Fruit fly (Drosophila melanogaster) whole organism, embryonic: ENCODE data around the gene Nasp.

Experiments used
- Aef1 ChIP-seq: fragments of 200-800 bp; sonication (Bioruptor generic); IDR thresholded peaks from 3 replicates; pipeline ENCODE4 v1.3.6; 2022; ENCODE audit warnings: missing biosample characterization, missing genetic modification characterization
- BEAF-32 ChIP-seq: fragments of 200-800 bp; sonication (Bioruptor generic); optimal IDR thresholded peaks from 3 replicates; lab custom pipeline; 2017; ENCODE audit warnings: missing biosample characterization, missing genetic modification characterization, mild to moderate bottlenecking, moderate library complexity, missing genetic modification reagents
- CG10274 ChIP-seq: fragments of 200-800 bp; sonication (Bioruptor generic); optimal IDR thresholded peaks from 3 replicates; lab custom pipeline; 2017; ENCODE audit warnings: missing biosample characterization, mild to moderate bottlenecking, missing genetic modification characterization
- CG10543 ChIP-seq: fragments of 200-800 bp; sonication (Bioruptor generic); optimal IDR thresholded peaks from 3 replicates; lab custom pipeline; 2017; ENCODE audit warnings: missing biosample characterization, mild to moderate bottlenecking, missing genetic modification characterization, moderate library complexity
- CG11504 ChIP-seq: fragments of 200-800 bp; sonication (Bioruptor generic); optimal IDR thresholded peaks from 3 replicates; lab custom pipeline; 2019; ENCODE audit warnings: missing biosample characterization, mild to moderate bottlenecking, missing genetic modification characterization, moderate library complexity
- CG12071 ChIP-seq: fragments of 200-800 bp; sonication (Bioruptor generic); optimal IDR thresholded peaks from 3 replicates; lab custom pipeline; 2018; ENCODE audit warnings: missing biosample characterization, mild to moderate bottlenecking, missing genetic modification characterization
- CG12391 ChIP-seq: fragments of 200-800 bp; sonication (Bioruptor generic); optimal IDR thresholded peaks from 3 replicates; lab custom pipeline; 2018; ENCODE audit warnings: missing biosample characterization, mild to moderate bottlenecking, missing genetic modification characterization, moderate library complexity
- CG14014 ChIP-seq: fragments of 200-800 bp; sonication (Bioruptor generic); IDR thresholded peaks from 2 replicates; pipeline ENCODE4 v1.3.6; 2022; ENCODE audit warnings: missing biosample characterization, missing genetic modification characterization
- CG15073 ChIP-seq: fragments of 200-800 bp; sonication (Bioruptor generic); optimal IDR thresholded peaks from 2 replicates; lab custom pipeline; 2016; ENCODE audit warnings: missing biosample characterization, missing genetic modification characterization
- CG17385 ChIP-seq: fragments of 200-800 bp; sonication (Bioruptor generic); optimal IDR thresholded peaks from 3 replicates; lab custom pipeline; 2018; ENCODE audit warnings: missing biosample characterization, mild to moderate bottlenecking, missing genetic modification characterization
- CG17568 ChIP-seq: fragments of 200-800 bp; sonication (Bioruptor generic); optimal IDR thresholded peaks from 2 replicates; lab custom pipeline; 2018; ENCODE audit warnings: missing biosample characterization, mild to moderate bottlenecking, missing genetic modification characterization, moderate library complexity
- CG18011 ChIP-seq: fragments of 200-800 bp; sonication (Bioruptor generic); optimal IDR thresholded peaks from 2 replicates; lab custom pipeline; 2017; ENCODE audit warnings: missing biosample characterization, missing genetic modification characterization, mild to moderate bottlenecking, moderate library complexity, missing genotype
- CG30431 ChIP-seq: fragments of 200-800 bp; sonication (Bioruptor generic); optimal IDR thresholded peaks from 2 replicates; lab custom pipeline; 2017; ENCODE audit warnings: missing biosample characterization, missing genetic modification characterization
- CG3065 ChIP-seq: fragments of 200-800 bp; sonication (Bioruptor generic); optimal IDR thresholded peaks from 2 replicates; lab custom pipeline; 2016; ENCODE audit warnings: missing biosample characterization, missing genetic modification characterization
- CG42726 ChIP-seq: fragments of 200-800 bp; sonication (Bioruptor generic); IDR thresholded peaks from 2 replicates; pipeline ENCODE4 v1.3.6; 2022; ENCODE audit warnings: missing biosample characterization, missing genetic modification characterization; ENCODE audit not compliant: partially characterized antibody
- CG4424 ChIP-seq: fragments of 200-800 bp; sonication (Bioruptor generic); optimal IDR thresholded peaks from 3 replicates; lab custom pipeline; 2016; ENCODE audit warnings: missing biosample characterization, missing genetic modification characterization
- CG4820 ChIP-seq: fragments of 200-800 bp; sonication (Bioruptor generic); optimal IDR thresholded peaks from 3 replicates; lab custom pipeline; 2016; ENCODE audit warnings: missing biosample characterization, missing genetic modification characterization
- CG6654 ChIP-seq: fragments of 200-800 bp; sonication (Bioruptor generic); optimal IDR thresholded peaks from 2 replicates; lab custom pipeline; 2017; ENCODE audit warnings: missing biosample characterization, mild to moderate bottlenecking, missing genetic modification characterization
- CG7745 ChIP-seq: fragments of 200-800 bp; sonication (Bioruptor generic); optimal IDR thresholded peaks from 2 replicates; lab custom pipeline; 2018; ENCODE audit warnings: missing biosample characterization, mild to moderate bottlenecking, missing genetic modification characterization, moderate library complexity
- CG9727 ChIP-seq: fragments of 200-800 bp; sonication (Bioruptor generic); optimal IDR thresholded peaks from 3 replicates; lab custom pipeline; 2017; ENCODE audit warnings: missing biosample characterization, mild to moderate bottlenecking, missing genetic modification characterization
- CTCF ChIP-seq: fragments of 200-800 bp; sonication (Bioruptor generic); optimal IDR thresholded peaks from 2 replicates; lab custom pipeline; 2017; ENCODE audit warnings: missing biosample characterization, mild to moderate bottlenecking, missing genetic modification characterization, moderate library complexity
- Dp ChIP-seq: fragments of 200-800 bp; sonication (Bioruptor generic); optimal IDR thresholded peaks from 2 replicates; lab custom pipeline; 2018; ENCODE audit warnings: missing biosample characterization, mild to moderate bottlenecking, missing genetic modification characterization, moderate library complexity
- Fer2 ChIP-seq: fragments of 200-800 bp; sonication (Bioruptor generic); optimal IDR thresholded peaks from 2 replicates; lab custom pipeline; 2018; ENCODE audit warnings: missing biosample characterization, mild to moderate bottlenecking, missing genetic modification characterization, moderate library complexity
- Hey ChIP-seq: fragments of 200-800 bp; sonication (Bioruptor generic); optimal IDR thresholded peaks from 3 replicates; lab custom pipeline; 2018; ENCODE audit warnings: missing biosample characterization, mild to moderate bottlenecking, missing genetic modification characterization
- Hmr ChIP-seq: fragments of 200-800 bp; sonication (Bioruptor generic); optimal IDR thresholded peaks from 3 replicates; lab custom pipeline; 2017; ENCODE audit warnings: mild to moderate bottlenecking, missing biosample characterization, missing genetic modification reagents, missing genetic modification characterization
- Hsf ChIP-seq: fragments of 200-800 bp; sonication (Bioruptor generic); optimal IDR thresholded peaks from 3 replicates; lab custom pipeline; 2016; ENCODE audit warnings: missing biosample characterization, missing genetic modification characterization
- Oaz ChIP-seq: fragments of 200-800 bp; sonication (Bioruptor generic); IDR thresholded peaks from 2 replicates; pipeline ENCODE4 v1.3.6; 2022; ENCODE audit warnings: missing biosample characterization, missing genetic modification characterization
- Six4 ChIP-seq: fragments of 200-800 bp; sonication (Bioruptor generic); optimal IDR thresholded peaks from 2 replicates; lab custom pipeline; 2016; ENCODE audit warnings: missing biosample characterization, missing genetic modification characterization
- Taf1 ChIP-seq: fragments of 200-800 bp; sonication (Bioruptor generic); IDR thresholded peaks from 2 replicates; pipeline ENCODE4 v1.3.6; 2022; ENCODE audit warnings: missing biosample characterization, missing genetic modification characterization
- Trl ChIP-seq, 3 experiments: fragments of >200 bp in 2 of 3; fragments of 200-800 bp in 1 of 3; sonication (Bioruptor generic) in 1 of 3; optimal IDR thresholded peaks; 2 replicates in 1 of 3; 3 replicates in 2 of 3; lab custom pipeline; 2016 to 2017; ENCODE audit warnings: missing biosample characterization in 1 of 3, missing genetic modification characterization in 1 of 3
- ab ChIP-seq: fragments of 200-800 bp; sonication (Bioruptor generic); optimal IDR thresholded peaks from 2 replicates; lab custom pipeline; 2016; ENCODE audit warnings: missing biosample characterization, missing genetic modification characterization
- ara ChIP-seq: fragments of 200-800 bp; sonication (Bioruptor generic); IDR thresholded peaks from 2 replicates; pipeline ENCODE4 v1.3.6; 2022; ENCODE audit warnings: missing biosample characterization, missing genetic modification characterization
- ato ChIP-seq: fragments of 200-800 bp; sonication (Bioruptor generic); IDR thresholded peaks from 2 replicates; pipeline ENCODE4 v1.3.6; 2022; ENCODE audit warnings: missing biosample characterization, missing genetic modification characterization; ENCODE audit not compliant: partially characterized antibody
- da ChIP-seq: fragments of 200-800 bp; sonication (Bioruptor generic); optimal IDR thresholded peaks from 2 replicates; lab custom pipeline; 2016; ENCODE audit warnings: missing biosample characterization, missing genetic modification characterization
- danr ChIP-seq: fragments of 200-800 bp; sonication (Bioruptor generic); IDR thresholded peaks from 2 replicates; pipeline ENCODE4 v1.3.6; 2022; ENCODE audit warnings: missing biosample characterization, missing genetic modification characterization
- disco-r ChIP-seq: fragments of 200-800 bp; sonication (Bioruptor generic); optimal IDR thresholded peaks from 2 replicates; lab custom pipeline; 2016; ENCODE audit warnings: missing biosample characterization, missing genetic modification characterization
- grn ChIP-seq: fragments of 200-800 bp; sonication (Bioruptor generic); optimal IDR thresholded peaks from 3 replicates; lab custom pipeline; 2017; ENCODE audit warnings: missing biosample characterization, missing genetic modification characterization
- inv ChIP-seq: fragments of 200-800 bp; sonication (Bioruptor generic); IDR thresholded peaks from 2 replicates; pipeline ENCODE4 v1.3.6; 2022; ENCODE audit warnings: missing biosample characterization, missing genetic modification characterization; ENCODE audit not compliant: partially characterized antibody
- nerfin-1 ChIP-seq: fragments of 200-800 bp; sonication (Bioruptor generic); optimal IDR thresholded peaks from 3 replicates; lab custom pipeline; 2019; ENCODE audit warnings: missing biosample characterization, mild to moderate bottlenecking, missing genetic modification characterization, moderate library complexity
- onecut ChIP-seq: fragments of 200-800 bp; sonication (Bioruptor generic); IDR thresholded peaks from 2 replicates; pipeline ENCODE4 v1.3.6; 2022; ENCODE audit warnings: missing biosample characterization, missing genetic modification characterization
- org-1 ChIP-seq: fragments of 200-800 bp; sonication (Bioruptor generic); optimal IDR thresholded peaks from 2 replicates; lab custom pipeline; 2017; ENCODE audit warnings: missing biosample characterization, missing genetic modification characterization
- pho ChIP-seq: fragments of 200-800 bp; sonication (Bioruptor generic); optimal IDR thresholded peaks from 2 replicates; lab custom pipeline; 2016; ENCODE audit warnings: missing biosample characterization, missing genetic modification characterization
- slou ChIP-seq: fragments of 200-800 bp; sonication (Bioruptor generic); optimal IDR thresholded peaks from 3 replicates; lab custom pipeline; 2016; ENCODE audit warnings: missing biosample characterization, missing genetic modification characterization
- tap ChIP-seq: fragments of 200-800 bp; optimal IDR thresholded peaks from 3 replicates; lab custom pipeline; 2019; ENCODE audit warnings: missing biosample characterization, mild to moderate bottlenecking, missing genetic modification characterization, moderate library complexity
- tll ChIP-seq, 2 experiments: fragments of 200-800 bp in 1 of 2; fragments of >200 bp in 1 of 2; sonication (Bioruptor generic) in 1 of 2; optimal IDR thresholded peaks; 2 replicates each; lab custom pipeline; 2017 to 2019; ENCODE audit warnings: missing biosample characterization in 2 of 2, missing genetic modification characterization in 2 of 2, mild to moderate bottlenecking in 1 of 2, moderate library complexity in 1 of 2
- trh ChIP-seq: fragments of 200-800 bp; sonication (Bioruptor generic); optimal IDR thresholded peaks from 2 replicates; lab custom pipeline; 2016; ENCODE audit warnings: missing biosample characterization, missing genetic modification characterization
- tup ChIP-seq: fragments of 200-800 bp; sonication (Bioruptor generic); optimal IDR thresholded peaks from 2 replicates; lab custom pipeline; 2016; ENCODE audit warnings: missing biosample characterization, mild to moderate bottlenecking, missing genetic modification characterization, moderate library complexity
- tx ChIP-seq: fragments of 200-800 bp; sonication (Bioruptor generic); optimal IDR thresholded peaks from 2 replicates; lab custom pipeline; 2016; ENCODE audit warnings: missing biosample characterization, missing genetic modification characterization
- vnd ChIP-seq: fragments of 200-800 bp; sonication (Bioruptor generic); IDR thresholded peaks from 3 replicates; pipeline ENCODE4 v1.3.6; 2022; ENCODE audit warnings: missing biosample characterization, missing genetic modification characterization; ENCODE audit not compliant: partially characterized antibody

The Nasp gene

dm6 chr3R:8731597-8732263, 15.9 kb upstream of the Nasp start, which contains the start of the genes M1BP and CG8202 (continued):
- no peak for TF ChIP-seq ato
- TF ChIP-seq danr, result peak; percentile 63
- peak; percentile 85 for TF ChIP-seq CG30431
- TF ChIP-seq disco-r, result no peak
- peak; percentile 86 for TF ChIP-seq Six4 (GFP tag; lab: Kevin White, UChicago)
- no peak for TF ChIP-seq CG12071
- peak; percentile 60 for TF ChIP-seq Hsf (GFP tag; lab: Kevin White, UChicago)
- TF ChIP-seq da, result no peak
- peak; percentile 79 for TF ChIP-seq CG6654 (GFP tag; lab: Kevin White, UChicago)
- no peak for TF ChIP-seq grn
- TF ChIP-seq Taf1 (GFP tag; lab: Robert Waterston, UW), result peak; percentile 8; the same call in 1 of the 2 replicates
- peak; percentile 77 for TF ChIP-seq trh
- TF ChIP-seq CG10543, result peak; percentile 96
- TF ChIP-seq org-1, result peak; percentile 71
- TF ChIP-seq CG9727 (GFP tag; lab: Kevin White, UChicago), result peak; percentile 96
- TF ChIP-seq tll (GFP tag; optimal IDR thresholded peaks at IDR 0.05; lab: Kevin White, UChicago), result no peak
- no peak for TF ChIP-seq Trl (optimal IDR thresholded peaks at IDR 0.05; lab: Kevin White, UChicago)
- TF ChIP-seq Trl (GFP tag; optimal IDR thresholded peaks at IDR 0.05; lab: Kevin White, UChicago), result peak; percentile 34
- TF ChIP-seq Oaz, result no peak
- TF ChIP-seq Fer2 (tag; lab: Kevin White, UChicago), result peak; percentile 85
- TF ChIP-seq CG17568 (GFP tag; lab: Kevin White, UChicago), result no peak
- peak; percentile 93 for TF ChIP-seq CG11504
- TF ChIP-seq CG42726 (GFP tag; lab: Robert Waterston, UW), result no peak
- peak; percentile 4 for TF ChIP-seq tup (GFP tag; lab: Kevin White, UChicago)
- TF ChIP-seq tx, result peak; percentile 38
- TF ChIP-seq vnd (GFP tag; lab: Robert Waterston, UW), result no peak
- TF ChIP-seq CG3065, result peak; percentile 73
- TF ChIP-seq nerfin-1, result peak; percentile 90
- TF ChIP-seq CG15073, result no peak
- peak; percentile 71 for TF ChIP-seq CG14014 (GFP tag; lab: Robert Waterston, UW)
- TF ChIP-seq BEAF-32 (GFP tag; lab: Kevin White, UChicago), result no peak
- peak; percentile 59 for TF ChIP-seq pho
- TF ChIP-seq Hmr (GFP tag; lab: Kevin White, UChicago), result no peak
- no peak for TF ChIP-seq CG10274 (GFP tag; lab: Kevin White, UChicago)
- peak; percentile 41 for TF ChIP-seq slou (GFP tag; lab: Kevin White, UChicago)
- no peak for TF ChIP-seq Hey (tag; lab: Kevin White, UChicago)
- peak; percentile 83 for TF ChIP-seq Aef1 (GFP tag; lab: Robert Waterston, UW)
- TF ChIP-seq CG4820, result peak; percentile 86
- TF ChIP-seq CG4424, result peak; percentile 91
- TF ChIP-seq CG18011 (GFP tag; lab: Kevin White, UChicago), result peak; percentile 65
- TF ChIP-seq onecut (GFP tag; lab: Robert Waterston, UW), result peak; percentile 69
- peak; percentile 89 for TF ChIP-seq CG17385
- peak; percentile 95 for TF ChIP-seq CG12391 (tag; lab: Kevin White, UChicago)
- TF ChIP-seq inv, result no peak
- TF ChIP-seq CTCF (GFP tag; lab: Kevin White, UChicago), result peak; percentile 39
- TF ChIP-seq Dp (GFP tag; lab: Kevin White, UChicago), result peak; percentile 2
- peak; percentile 50 for TF ChIP-seq ab (GFP tag; lab: Kevin White, UChicago)
- TF ChIP-seq tap (tag; lab: Kevin White, UChicago), result no peak
- no peak for TF ChIP-seq CG7745 (tag; lab: Kevin White, UChicago)
- peak; percentile 78 for TF ChIP-seq ara
